Worm (Caenorhabditis elegans): ENCODE data around the gene R11H6.2.

R11H6.2 gene

DNA sequence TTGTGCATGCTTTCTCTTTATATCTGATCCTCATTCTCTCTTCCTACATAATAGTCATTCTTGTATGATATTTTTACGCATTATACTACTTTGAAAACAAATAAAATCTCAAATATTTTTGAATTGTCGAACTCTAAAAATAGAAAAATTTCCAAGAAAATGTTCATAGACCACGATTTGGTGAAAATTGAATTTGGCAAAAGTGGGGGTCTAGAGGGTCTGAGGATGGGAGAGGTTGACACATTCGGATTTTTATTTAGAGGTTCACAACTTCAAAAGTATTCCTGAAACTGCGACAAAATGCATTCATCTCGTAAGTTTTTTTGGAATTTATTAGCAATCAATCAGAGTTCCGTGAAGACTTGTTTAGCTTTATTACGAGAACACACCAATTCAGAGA lies 2.2 kb downstream of the R11H6.2 start, which contains the start of gene glb-22:
TSS of gene glb-22 (plus strand) at position 301 of the 400 bp plus-strand sequence.
- TF ChIP-seq F37D6.2 (tag; optimal IDR thresholded peaks at IDR 0.05) (no peak), zag-1 (tag; optimal IDR thresholded peaks at IDR 0.05) (no peak), nhr-10 (tag; optimal IDR thresholded peaks at IDR 0.05) (no peak), F10B5.3 (tag; optimal IDR thresholded peaks at IDR 0.05) (no peak), php-3 (GFP tag; IDR thresholded peaks at IDR 0.05) (no peak), nhr-77 (tag; optimal IDR thresholded peaks at IDR 0.05) (no peak), D1046.2 (GFP tag; IDR thresholded peaks at IDR 0.05) (no peak), pha-4 (GFP tag; IDR thresholded peaks at IDR 0.05) (no peak), pha-4 (tag; optimal IDR thresholded peaks at IDR 0.05) (no peak), cey-2 (tag; optimal IDR thresholded peaks at IDR 0.05; ENCODE audit: borderline replicate concordance, insufficient read depth) (no peak), ctbp-1 (GFP tag; IDR thresholded peaks at IDR 0.05) (no peak), lsy-2 (tag; optimal IDR thresholded peaks at IDR 0.05) (no peak), Y5F2A.4 (GFP tag; optimal IDR thresholded peaks at IDR 0.05) (no peak), hlh-11 (tag; optimal IDR thresholded peaks at IDR 0.05) (no peak), unc-39 (tag; optimal IDR thresholded peaks at IDR 0.05) (no peak), spr-1 (tag; optimal IDR thresholded peaks at IDR 0.05) (no peak), skn-1 (tag; optimal IDR thresholded peaks at IDR 0.05) (no peak), nhr-237 (tag; optimal IDR thresholded peaks at IDR 0.05) (no peak)

DNA sequence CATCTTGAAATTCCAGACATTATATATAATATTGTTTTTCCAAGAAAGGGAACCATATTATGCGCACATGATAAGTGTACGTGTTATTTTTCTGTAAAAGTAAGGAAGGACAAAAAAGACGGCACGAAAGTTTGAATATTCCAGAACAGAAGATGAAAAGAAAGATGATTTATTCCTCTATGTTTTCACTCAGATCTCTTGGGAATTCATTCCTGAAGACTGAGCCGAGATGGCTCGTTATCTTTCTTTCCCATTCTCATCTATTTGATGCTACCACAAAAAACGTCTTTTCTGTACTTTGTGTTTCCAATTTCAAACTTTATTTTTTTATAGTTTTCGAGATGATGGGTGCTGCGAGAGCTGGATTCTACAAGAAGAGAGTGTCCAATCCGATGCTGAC lies 5.9 kb downstream of the R11H6.2 start:
- no peak for TF ChIP-seq R02D3.7 (tag; optimal IDR thresholded peaks at IDR 0.05)
- no peak for TF ChIP-seq nhr-77 (tag; optimal IDR thresholded peaks at IDR 0.05)
- TF ChIP-seq tra-1 (GFP tag; IDR thresholded peaks at IDR 0.05), result no peak
- TF ChIP-seq pha-4 (GFP tag; IDR thresholded peaks at IDR 0.05), result no peak
- no peak for TF ChIP-seq pha-4 (tag; optimal IDR thresholded peaks at IDR 0.05)
- no peak for TF ChIP-seq fos-1 (tag; optimal IDR thresholded peaks at IDR 0.05)
- no peak for TF ChIP-seq ceh-32 (tag; optimal IDR thresholded peaks at IDR 0.05; ENCODE audit: poor library complexity)
- TF ChIP-seq tag-97 (GFP tag; IDR thresholded peaks at IDR 0.05), result no peak
- TF ChIP-seq T26A8.4 (GFP tag; IDR thresholded peaks at IDR 0.05), result no peak
- no peak for TF ChIP-seq ztf-7 (tag; optimal IDR thresholded peaks at IDR 0.05)
- TF ChIP-seq ceh-62 (tag; optimal IDR thresholded peaks at IDR 0.05), result no peak
- TF ChIP-seq skn-1 (tag; optimal IDR thresholded peaks at IDR 0.05), result no peak
- no peak for TF ChIP-seq lin-39 (tag; optimal IDR thresholded peaks at IDR 0.05)
- TF ChIP-seq ZK546.5 (tag; optimal IDR thresholded peaks at IDR 0.05), result no peak
- TF ChIP-seq T20F7.1 (GFP tag; optimal IDR thresholded peaks at IDR 0.05), result no peak
- TF ChIP-seq F44E2.7 (GFP tag; IDR thresholded peaks at IDR 0.05), result no peak
- no peak for TF ChIP-seq saeg-2 (GFP tag; IDR thresholded peaks at IDR 0.05)
- TF ChIP-seq ztf-11 (tag; optimal IDR thresholded peaks at IDR 0.05), result no peak

DNA sequence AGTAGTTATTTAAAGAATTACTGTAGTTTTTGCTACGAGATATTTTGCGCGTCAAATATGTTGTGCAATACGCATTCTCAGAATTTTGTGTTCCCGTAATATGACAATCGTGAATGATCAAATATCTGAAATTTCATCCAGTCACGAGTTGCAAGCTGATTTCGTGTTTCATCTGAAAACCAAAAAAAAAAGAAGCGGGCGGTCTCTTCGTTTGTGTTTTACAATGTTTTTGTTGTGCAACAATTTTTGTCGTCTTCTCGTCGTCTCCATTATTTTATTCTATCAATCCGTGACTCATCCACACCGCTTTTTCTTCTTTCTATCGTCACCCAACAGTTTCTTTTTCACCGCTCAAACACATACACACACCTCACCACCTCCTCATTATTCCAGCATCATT lies 11.8 kb downstream of the R11H6.2 start, which contains the start of gene R11H6.4:
TSS of gene R11H6.4 (plus strand) at position 301 of the 400 bp plus-strand sequence.
- no peak for TF ChIP-seq ztf-7 (tag; optimal IDR thresholded peaks at IDR 0.05)
- TF ChIP-seq mdl-1 (tag; optimal IDR thresholded peaks at IDR 0.05), result no peak
- TF ChIP-seq pqm-1 (tag; optimal IDR thresholded peaks at IDR 0.05), result no peak
- TF ChIP-seq rbr-2 (tag; optimal IDR thresholded peaks at IDR 0.05), result no peak
- no peak for TF ChIP-seq ceh-32 (tag; optimal IDR thresholded peaks at IDR 0.05; ENCODE audit: poor library complexity)
- no peak for TF ChIP-seq nhr-48 (tag; optimal IDR thresholded peaks at IDR 0.05)
- no peak for TF ChIP-seq lin-1 (GFP tag; IDR thresholded peaks at IDR 0.05)
- no peak for TF ChIP-seq F49E8.2 (tag; optimal IDR thresholded peaks at IDR 0.05; ENCODE audit: borderline replicate concordance)
- TF ChIP-seq zfp-3 (GFP tag; conservative IDR thresholded peaks at IDR 0.05), result no peak
- no peak for TF ChIP-seq zip-2 (tag; optimal IDR thresholded peaks at IDR 0.05)
- no peak for TF ChIP-seq nhr-41 (GFP tag; IDR thresholded peaks at IDR 0.05)
- no peak for TF ChIP-seq F10B5.3 (tag; optimal IDR thresholded peaks at IDR 0.05)
- no peak for TF ChIP-seq ceh-82 (tag; optimal IDR thresholded peaks at IDR 0.05)
- TF ChIP-seq daf-8 (GFP tag; IDR thresholded peaks at IDR 0.05), result no peak
- TF ChIP-seq pha-4 (GFP tag; IDR thresholded peaks at IDR 0.05), result no peak
- no peak for TF ChIP-seq pha-4 (tag; optimal IDR thresholded peaks at IDR 0.05)
- no peak for TF ChIP-seq ces-1 (GFP tag; optimal IDR thresholded peaks at IDR 0.05)
- TF ChIP-seq dmd-8 (GFP tag; IDR thresholded peaks at IDR 0.05), result no peak
- TF ChIP-seq mes-2 (tag; optimal IDR thresholded peaks at IDR 0.05; ENCODE audit: poor library complexity, severe bottlenecking), result no peak

Measured in whole organism, L4 larva.